Fruit fly (Drosophila melanogaster): ENCODE data around the gene CG42354.

CG42354 gene

DNA sequence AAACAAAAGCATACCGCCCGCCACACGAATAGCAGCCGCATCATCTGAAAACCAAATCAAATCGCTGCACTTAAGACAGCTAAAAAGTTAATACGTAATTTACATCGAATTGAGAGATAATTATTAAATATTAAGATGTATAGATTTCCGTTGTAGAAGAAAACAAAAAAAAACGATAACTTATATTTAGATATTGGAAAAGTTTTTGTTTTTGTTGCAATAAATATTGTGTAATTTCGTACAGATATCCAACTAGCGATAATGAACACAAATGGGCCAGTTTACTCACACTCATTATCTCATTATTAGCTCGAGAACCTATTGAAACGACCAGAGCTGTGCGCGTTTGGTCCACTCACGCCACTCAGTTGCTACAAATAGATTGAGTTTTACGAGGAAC lies 35.9 kb upstream of the CG42354 start (continued):
- TF ChIP-seq abd-A (tag; optimal IDR thresholded peaks at IDR 0.05) (no peak), crp (GFP tag; optimal IDR thresholded peaks at IDR 0.05) (peak in 1 of 2 experiments; percentile 10), exex (tag; optimal IDR thresholded peaks at IDR 0.05) (no peak), CG9797 (GFP tag; optimal IDR thresholded peaks at IDR 0.05) (no peak), klu (GFP tag; IDR thresholded peaks at IDR 0.05) (no peak), CG10431 (GFP tag; optimal IDR thresholded peaks at IDR 0.05) (peak; percentile 41), Ssrp (tag; optimal IDR thresholded peaks at IDR 0.05) (peak; percentile 70), CG15479 (GFP tag; optimal IDR thresholded peaks at IDR 0.05) (no peak), CG9817 (tag; optimal IDR thresholded peaks at IDR 0.05) (peak; percentile 39), CG17385 (GFP tag; optimal IDR thresholded peaks at IDR 0.05) (peak; percentile 69), CG12299 (tag; optimal IDR thresholded peaks at IDR 0.05) (peak; percentile 30), CG6791 (GFP tag; IDR thresholded peaks at IDR 0.05; ENCODE audit: partially characterized antibody) (no peak), CG30020 (tag; optimal IDR thresholded peaks at IDR 0.05) (peak; percentile 19), CTCF (GFP tag; optimal IDR thresholded peaks at IDR 0.05) (peak; percentile 6), sug (tag; optimal IDR thresholded peaks at IDR 0.05) (peak; percentile 33), Sox100B (GFP tag; optimal IDR thresholded peaks at IDR 0.05) (peak; percentile 87), ranshi (GFP tag; IDR thresholded peaks at IDR 0.05) (no peak), CG3995 (GFP tag; optimal IDR thresholded peaks at IDR 0.05) (no peak), CG11398 (GFP tag; optimal IDR thresholded peaks at IDR 0.05) (no peak), al (GFP tag; IDR thresholded peaks at IDR 0.05) (no peak), CG14965 (GFP tag; optimal IDR thresholded peaks at IDR 0.05; ENCODE audit: borderline replicate concordance) (no peak), ttk (GFP tag; IDR thresholded peaks at IDR 0.05) (no peak), pnt (GFP tag; optimal IDR thresholded peaks at IDR 0.05) (no peak), B-H1 (GFP tag; IDR thresholded peaks at IDR 0.05) (no peak), sqz (GFP tag; optimal IDR thresholded peaks at IDR 0.05) (peak; percentile 59), CG8290 (GFP tag; optimal IDR thresholded peaks at IDR 0.05) (peak; percentile 22), CG8290 (tag; optimal IDR thresholded peaks at IDR 0.05) (no peak), lbe (GFP tag; optimal IDR thresholded peaks at IDR 0.05) (no peak), gsb (GFP tag; IDR thresholded peaks at IDR 0.05) (no peak), CG5180 (GFP tag; optimal IDR thresholded peaks at IDR 0.05) (peak; percentile 62), Pdp1 (GFP tag; optimal IDR thresholded peaks at IDR 0.05) (peak; percentile 36 to 46), CG15696 (tag; optimal IDR thresholded peaks at IDR 0.05) (peak; percentile 51), CG31365 (tag; optimal IDR thresholded peaks at IDR 0.05) (no peak), dmrt11E (tag; optimal IDR thresholded peaks at IDR 0.05) (peak; percentile 72), H2.0 (GFP tag; IDR thresholded peaks at IDR 0.05) (no peak), CG7372 (GFP tag; IDR thresholded peaks at IDR 0.05) (0 out of 2 replicates have a peak, but pooled peaks have one; percentile 18), CG16813 (GFP tag; IDR thresholded peaks at IDR 0.05; ENCODE audit: partially characterized antibody) (no peak), tio (GFP tag; optimal IDR thresholded peaks at IDR 0.05) (no peak), D19A (tag; optimal IDR thresholded peaks at IDR 0.05) (peak; percentile 70), CG14667 (GFP tag; IDR thresholded peaks at IDR 0.05) (no peak), ap (GFP tag; IDR thresholded peaks at IDR 0.05) (no peak; the same call in 1 of the 2 replicates), ken (GFP tag; IDR thresholded peaks at IDR 0.05) (no peak), croc (GFP tag; conservative IDR thresholded peaks at IDR 0.05) (peak; percentile 54; the same call in 2 of the 3 replicates), CG7271 (tag; optimal IDR thresholded peaks at IDR 0.05) (no peak), CG4617 (GFP tag; optimal IDR thresholded peaks at IDR 0.05; ENCODE audit: borderline replicate concordance) (no peak), H15 (GFP tag; IDR thresholded peaks at IDR 0.05) (no peak), unpg (GFP tag; optimal IDR thresholded peaks at IDR 0.05) (peak; percentile 67), CG11456 (GFP tag; IDR thresholded peaks at IDR 0.05) (no peak), ind (GFP tag; optimal IDR thresholded peaks at IDR 0.05) (peak; percentile 51), CG18476 (GFP tag; optimal IDR thresholded peaks at IDR 0.05) (peak; percentile 39), CG4404 (GFP tag; IDR thresholded peaks at IDR 0.05) (peak; percentile 22; the same call in 1 of the 2 replicates), Bteb2 (GFP tag; optimal IDR thresholded peaks at IDR 0.05) (no peak)
